ENCODE assay signal across 4 fruit fly cellular contexts in genomic region chr2L:3369083-3369653, dm6.
A peak's percentile ranks its signal among the peaks of the same experiment; 100 is the strongest.
TF ChIP-seq lines count a peak whose summit lies in the region.

No protein-coding gene starts in this region.

- TF ChIP-seq CTCF in whole organism, embryonic (GFP tag; optimal IDR thresholded peaks at IDR 0.05; lab: Kevin White, UChicago): no peak

TF ChIP-seq in whole organism, adult, 20 proteins besides CTCF, POLR2A, EP300 and RAD21:
- TF ChIP-seq CG14711 (tag; optimal IDR thresholded peaks at IDR 0.05; lab: Kevin White, UChicago) (no peak), tj (GFP tag; optimal IDR thresholded peaks at IDR 0.05; lab: Kevin White, UChicago) (peak; percentile 36), Crg-1 (GFP tag; optimal IDR thresholded peaks at IDR 0.05; lab: Kevin White, UChicago) (no peak), CG1620 (GFP tag; optimal IDR thresholded peaks at IDR 0.05; lab: Kevin White, UChicago) (no peak), bab1 (GFP tag; optimal IDR thresholded peaks at IDR 0.05; lab: Kevin White, UChicago) (peak; percentile 5), cnc (optimal IDR thresholded peaks at IDR 0.05; lab: Kevin White, UChicago) (no peak), CG12768 (GFP tag; optimal IDR thresholded peaks at IDR 0.05; lab: Kevin White, UChicago) (peak; percentile 14), CG7101 (tag; optimal IDR thresholded peaks at IDR 0.05; lab: Kevin White, UChicago) (no peak), ovo (GFP tag; optimal IDR thresholded peaks at IDR 0.05; lab: Kevin White, UChicago) (no peak), Mnt (GFP tag; optimal IDR thresholded peaks at IDR 0.05; lab: Kevin White, UChicago) (peak; percentile 58), CG11617 (GFP tag; optimal IDR thresholded peaks at IDR 0.05; lab: Kevin White, UChicago) (peak; percentile 20), Clk (GFP tag; optimal IDR thresholded peaks at IDR 0.05; lab: Kevin White, UChicago) (no peak), CG5204 (GFP tag; optimal IDR thresholded peaks at IDR 0.05; lab: Kevin White, UChicago) (no peak), kay (GFP tag; lab: Kevin White, UChicago; ENCODE audit: borderline replicate concordance) (peak; percentile 84), pad (GFP tag; optimal IDR thresholded peaks at IDR 0.05; lab: Kevin White, UChicago) (peak; percentile 10), cic (GFP tag; optimal IDR thresholded peaks at IDR 0.05; lab: Kevin White, UChicago) (peak; percentile 83), CG33017 (tag; optimal IDR thresholded peaks at IDR 0.05; lab: Kevin White, UChicago) (peak; percentile 6)

TF ChIP-seq in whole organism, embryonic, 481 proteins besides CTCF, POLR2A, EP300 and RAD21 (continues in another document):
- peak; percentile 49 for TF ChIP-seq BtbVII (GFP tag; optimal IDR thresholded peaks at IDR 0.05; lab: Kevin White, UChicago)
- peak; percentile 10 for TF ChIP-seq CG6813 (GFP tag; optimal IDR thresholded peaks at IDR 0.05; lab: Kevin White, UChicago)
- TF ChIP-seq CG4424 (GFP tag; optimal IDR thresholded peaks at IDR 0.05; lab: Kevin White, UChicago): no peak
- peak; percentile 25 for TF ChIP-seq B-H2 (GFP tag; optimal IDR thresholded peaks at IDR 0.05; lab: Kevin White, UChicago)
- TF ChIP-seq cg (GFP tag; optimal IDR thresholded peaks at IDR 0.05; lab: Kevin White, UChicago): peak; percentile 45
- peak; percentile 11; the same call in 1 of the 2 replicates for TF ChIP-seq CG32532 (GFP tag; IDR thresholded peaks at IDR 0.05; lab: Robert Waterston, UW)
- peak; percentile 80 for TF ChIP-seq crol (GFP tag; IDR thresholded peaks at IDR 0.05; lab: Robert Waterston, UW)
- no peak for TF ChIP-seq CG30020 (tag; optimal IDR thresholded peaks at IDR 0.05; lab: Kevin White, UChicago)
- TF ChIP-seq sd (tag; optimal IDR thresholded peaks at IDR 0.05; lab: Kevin White, UChicago): peak; percentile 69
- TF ChIP-seq hkb (optimal IDR thresholded peaks at IDR 0.05; lab: Kevin White, UChicago): no peak
- TF ChIP-seq hkb (GFP tag; IDR thresholded peaks at IDR 0.05; lab: Robert Waterston, UW): 0 out of 2 replicates have a peak, but pooled peaks have one; percentile 20
- TF ChIP-seq nmo (GFP tag; optimal IDR thresholded peaks at IDR 0.05; lab: Kevin White, UChicago): no peak
- peak; percentile 60 for TF ChIP-seq CG18599 (GFP tag; optimal IDR thresholded peaks at IDR 0.05; lab: Kevin White, UChicago)
- peak; percentile 97 for TF ChIP-seq exex (tag; optimal IDR thresholded peaks at IDR 0.05; lab: Kevin White, UChicago)
- TF ChIP-seq chinmo (GFP tag; IDR thresholded peaks at IDR 0.05; lab: Robert Waterston, UW; ENCODE audit: partially characterized antibody): 0 out of 4 replicates have a peak, but pooled peaks have one; percentile 62
- TF ChIP-seq CG8281 (tag; optimal IDR thresholded peaks at IDR 0.05; lab: Kevin White, UChicago): no peak
- no peak for TF ChIP-seq CG7963 (GFP tag; IDR thresholded peaks at IDR 0.05; lab: Robert Waterston, UW; ENCODE audit: partially characterized antibody)
- TF ChIP-seq CG5180 (GFP tag; optimal IDR thresholded peaks at IDR 0.05; lab: Kevin White, UChicago): peak; percentile 22
- TF ChIP-seq lab (GFP tag; optimal IDR thresholded peaks at IDR 0.05; lab: Kevin White, UChicago): peak; percentile 34
- TF ChIP-seq HmgZ (tag; optimal IDR thresholded peaks at IDR 0.05; lab: Kevin White, UChicago): peak; percentile 40
- TF ChIP-seq CG6689 (GFP tag; IDR thresholded peaks at IDR 0.05; lab: Robert Waterston, UW): no peak
- TF ChIP-seq sug (tag; optimal IDR thresholded peaks at IDR 0.05; lab: Kevin White, UChicago): peak; percentile 85
- peak; percentile 5 for TF ChIP-seq CG2678 (tag; optimal IDR thresholded peaks at IDR 0.05; lab: Kevin White, UChicago)
- peak; percentile 41 for TF ChIP-seq Ets65A (GFP tag; lab: Kevin White, UChicago)
- TF ChIP-seq cwo (GFP tag; optimal IDR thresholded peaks at IDR 0.05; lab: Kevin White, UChicago): peak; percentile 72

TF ChIP-seq in whole organism, prepupa, 60 proteins besides CTCF, POLR2A, EP300 and RAD21:
- TF ChIP-seq CG8632 (GFP tag; optimal IDR thresholded peaks at IDR 0.05; lab: Kevin White, UChicago): peak; percentile 1
- TF ChIP-seq svp (GFP tag; lab: Kevin White, UChicago): peak; percentile 8
- no peak for TF ChIP-seq CG10631 (GFP tag; optimal IDR thresholded peaks at IDR 0.05; lab: Kevin White, UChicago)
- no peak for TF ChIP-seq net (GFP tag; optimal IDR thresholded peaks at IDR 0.05; lab: Kevin White, UChicago)
- TF ChIP-seq Smox (GFP tag; optimal IDR thresholded peaks at IDR 0.05; lab: Kevin White, UChicago): no peak
- no peak for TF ChIP-seq ss (GFP tag; optimal IDR thresholded peaks at IDR 0.05; lab: Kevin White, UChicago)
- no peak for TF ChIP-seq CG15336 (GFP tag; IDR thresholded peaks at IDR 0.05; lab: Robert Waterston, UW)
- TF ChIP-seq dac (GFP tag; optimal IDR thresholded peaks at IDR 0.05; lab: Kevin White, UChicago): no peak
- no peak for TF ChIP-seq fd59A (GFP tag; optimal IDR thresholded peaks at IDR 0.05; lab: Kevin White, UChicago)
- TF ChIP-seq esn (GFP tag; optimal IDR thresholded peaks at IDR 0.05; lab: Kevin White, UChicago): no peak
- no peak for TF ChIP-seq eg (GFP tag; IDR thresholded peaks at IDR 0.05; lab: Robert Waterston, UW)
- TF ChIP-seq fkh (GFP tag; optimal IDR thresholded peaks at IDR 0.05; lab: Kevin White, UChicago): peak; percentile 17
- no peak for TF ChIP-seq CG3032 (tag; optimal IDR thresholded peaks at IDR 0.05; lab: Kevin White, UChicago)
- peak; percentile 17 for TF ChIP-seq vri (GFP tag; optimal IDR thresholded peaks at IDR 0.05; lab: Kevin White, UChicago)
- no peak for TF ChIP-seq CG11902 (GFP tag; optimal IDR thresholded peaks at IDR 0.05; lab: Kevin White, UChicago)
- no peak for TF ChIP-seq CG6276 (GFP tag; optimal IDR thresholded peaks at IDR 0.05; lab: Kevin White, UChicago)
- TF ChIP-seq Sox15 (GFP tag; optimal IDR thresholded peaks at IDR 0.05; lab: Kevin White, UChicago): no peak
- TF ChIP-seq CG11294 (GFP tag; IDR thresholded peaks at IDR 0.05; lab: Robert Waterston, UW): no peak
- TF ChIP-seq CG8319 (GFP tag; optimal IDR thresholded peaks at IDR 0.05; lab: Kevin White, UChicago): no peak

TF ChIP-seq in whole organism, wandering third instar larva, 38 proteins besides CTCF, POLR2A, EP300 and RAD21:
- TF ChIP-seq lola (GFP tag; optimal IDR thresholded peaks at IDR 0.05; lab: Kevin White, UChicago) (no peak), fru (GFP tag; optimal IDR thresholded peaks at IDR 0.05; lab: Kevin White, UChicago) (peak; percentile 12), Sp1 (GFP tag; optimal IDR thresholded peaks at IDR 0.05; lab: Kevin White, UChicago) (peak; percentile 18), CG9705 (GFP tag; optimal IDR thresholded peaks at IDR 0.05; lab: Kevin White, UChicago) (no peak), Rel (GFP tag; optimal IDR thresholded peaks at IDR 0.05; lab: Kevin White, UChicago) (no peak), Rel (tag; optimal IDR thresholded peaks at IDR 0.05; lab: Kevin White, UChicago) (peak; percentile 77), h (GFP tag; optimal IDR thresholded peaks at IDR 0.05; lab: Kevin White, UChicago) (peak; percentile 50)
TF ChIP-seq in whole organism, wandering third instar larva: peak in this region for 4.
